Worm (Caenorhabditis elegans): ENCODE data around the gene F42A10.5.

F42A10.5 gene

DNA sequence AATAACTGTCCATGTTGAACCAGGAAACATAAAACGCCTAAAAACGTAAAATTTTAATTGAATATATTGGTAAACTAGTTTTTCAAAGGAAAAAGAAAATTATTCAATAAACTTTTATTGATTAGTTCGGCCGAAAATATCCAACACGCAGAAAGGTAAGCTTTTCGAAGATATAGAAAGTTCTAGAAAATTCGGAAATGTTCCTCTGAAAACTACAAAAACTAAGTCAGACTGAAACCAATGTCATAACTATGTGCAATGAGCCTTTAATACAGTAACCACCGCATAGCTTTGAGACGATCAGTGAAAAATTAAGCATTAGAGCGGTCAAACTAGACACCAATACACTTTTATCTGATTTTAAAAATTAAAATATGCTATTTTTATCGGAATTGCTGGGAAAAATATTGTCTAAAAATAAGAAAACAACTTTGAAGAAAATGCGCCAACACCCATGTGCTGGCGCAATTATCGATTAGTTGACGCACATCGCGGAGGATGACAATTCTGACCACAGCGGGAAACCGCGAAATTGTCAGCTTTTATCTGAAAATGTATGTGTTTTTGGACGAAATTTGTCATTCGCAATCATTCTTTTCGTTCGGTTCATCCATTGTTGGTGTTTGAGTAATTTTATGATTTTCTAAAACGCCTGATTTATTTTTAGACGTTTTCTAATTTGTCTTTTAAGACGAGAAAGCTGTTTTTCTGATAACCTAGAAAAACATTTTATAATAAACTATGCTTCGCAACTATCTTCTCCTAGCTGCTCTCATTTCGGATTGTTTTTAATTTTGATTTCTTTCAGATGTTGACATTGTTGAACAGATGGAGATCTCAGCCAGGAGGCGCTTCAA lies 25.3 kb upstream of the F42A10.5 start, which contains the start of the genes C23G10.7 and rpn-2:
C23G10.7 (minus strand) TSS at position 37 of the 857 bp plus-strand sequence.
rpn-2 (plus strand) TSS at position 807 of the 857 bp plus-strand sequence.
- TF ChIP-seq sptf-1 (tag; optimal IDR thresholded peaks at IDR 0.05) (no peak), ceh-43 (GFP tag; optimal IDR thresholded peaks at IDR 0.05) (no peak), sem-2 (GFP tag; optimal IDR thresholded peaks at IDR 0.05) (no peak), mls-2 (tag; optimal IDR thresholded peaks at IDR 0.05) (no peak), lsy-2 (tag; optimal IDR thresholded peaks at IDR 0.05) (peak; percentile 49), drap-1 (GFP tag; optimal IDR thresholded peaks at IDR 0.05) (no peak), unc-120 (tag; optimal IDR thresholded peaks at IDR 0.05; ENCODE audit: poor library complexity, severe bottlenecking) (peak; percentile 23), mab-5 (tag; optimal IDR thresholded peaks at IDR 0.05) (no peak), ham-2 (GFP tag; optimal IDR thresholded peaks at IDR 0.05) (no peak), nhr-2 (tag; optimal IDR thresholded peaks at IDR 0.05) (no peak), lin-13 (tag; optimal IDR thresholded peaks at IDR 0.05) (no peak), snpc-4 (tag; optimal IDR thresholded peaks at IDR 0.05) (no peak), nhr-12 (tag; optimal IDR thresholded peaks at IDR 0.05) (no peak), blmp-1 (tag; optimal IDR thresholded peaks at IDR 0.05) (no peak), ceh-39 (tag; optimal IDR thresholded peaks at IDR 0.05) (no peak), hlh-1 (tag; optimal IDR thresholded peaks at IDR 0.05) (no peak), ztf-11 (tag; optimal IDR thresholded peaks at IDR 0.05) (no peak), bed-3 (GFP tag; optimal IDR thresholded peaks at IDR 0.05) (no peak), M03D4.4 (tag; optimal IDR thresholded peaks at IDR 0.05) (no peak), pha-4 (tag; optimal IDR thresholded peaks at IDR 0.05) (no peak), mep-1 (tag; optimal IDR thresholded peaks at IDR 0.05) (peak; percentile 34), ceh-83 (GFP tag; optimal IDR thresholded peaks at IDR 0.05) (no peak), tbx-8 (GFP tag; optimal IDR thresholded peaks at IDR 0.05) (no peak), nhr-76 (tag; optimal IDR thresholded peaks at IDR 0.05) (no peak)

DNA sequence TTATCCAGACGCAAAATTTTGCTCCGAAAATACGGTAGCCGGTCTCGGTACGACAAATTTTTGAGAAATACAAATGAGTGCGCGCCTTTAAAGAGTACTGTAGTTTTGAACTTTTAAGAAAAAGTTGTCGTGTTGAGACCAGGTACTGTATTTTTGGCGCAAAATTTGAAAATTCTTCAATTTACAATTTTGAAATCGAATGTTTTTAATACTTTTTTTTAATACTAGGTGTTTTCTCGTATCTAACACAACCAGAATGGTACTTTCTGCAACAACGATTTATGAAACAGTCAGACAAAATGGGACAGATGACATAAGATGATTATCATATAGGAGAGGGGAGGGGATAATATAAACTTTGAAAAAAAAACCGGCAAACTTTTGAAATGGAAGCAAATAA lies 22.4 kb upstream of the F42A10.5 start:
- TF ChIP-seq tbx-8 (GFP tag; optimal IDR thresholded peaks at IDR 0.05) (no peak), ztf-11 (tag; optimal IDR thresholded peaks at IDR 0.05) (no peak), zip-8 (tag; optimal IDR thresholded peaks at IDR 0.05) (no peak), lin-32 (GFP tag; optimal IDR thresholded peaks at IDR 0.05) (no peak), bed-3 (GFP tag; optimal IDR thresholded peaks at IDR 0.05) (no peak)

DNA sequence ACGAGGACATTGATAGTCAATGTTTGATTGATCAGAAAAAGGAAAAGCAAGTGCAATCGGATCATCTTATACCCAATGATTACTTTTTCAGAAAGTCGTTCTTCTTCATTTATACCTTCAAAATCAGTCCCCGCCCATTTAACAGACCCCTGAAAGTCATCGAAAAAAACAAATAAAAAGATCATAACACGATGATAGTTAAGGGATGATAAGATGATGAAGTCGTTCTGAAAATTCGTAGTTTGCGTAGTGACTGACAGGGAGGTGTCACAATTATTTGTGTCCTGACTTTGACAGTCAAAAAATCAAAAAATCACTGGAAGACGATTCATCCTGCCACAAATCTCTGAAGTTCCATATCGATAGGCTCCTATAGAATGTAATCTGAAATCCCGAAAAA lies 21.2 kb upstream of the F42A10.5 start, which contains the start of gene ugt-66:
ugt-66 (minus strand) TSS at position 101 of the 400 bp plus-strand sequence.
- no peak for TF ChIP-seq mls-2 (tag; optimal IDR thresholded peaks at IDR 0.05)
- no peak for TF ChIP-seq lin-13 (tag; optimal IDR thresholded peaks at IDR 0.05)
- no peak for TF ChIP-seq hlh-1 (tag; optimal IDR thresholded peaks at IDR 0.05)
- TF ChIP-seq sptf-1 (tag; optimal IDR thresholded peaks at IDR 0.05), result no peak
- TF ChIP-seq elt-3 (tag; optimal IDR thresholded peaks at IDR 0.05), result no peak
- TF ChIP-seq tbx-8 (GFP tag; optimal IDR thresholded peaks at IDR 0.05), result no peak
- TF ChIP-seq ceh-39 (tag; optimal IDR thresholded peaks at IDR 0.05), result no peak
- TF ChIP-seq ztf-11 (tag; optimal IDR thresholded peaks at IDR 0.05), result no peak
- no peak for TF ChIP-seq nhr-28 (tag; optimal IDR thresholded peaks at IDR 0.05)
- TF ChIP-seq elt-1 (tag; optimal IDR thresholded peaks at IDR 0.05; ENCODE audit: borderline replicate concordance, insufficient read depth), result no peak
- TF ChIP-seq lsy-2 (tag; optimal IDR thresholded peaks at IDR 0.05), result no peak
- no peak for TF ChIP-seq nhr-2 (tag; optimal IDR thresholded peaks at IDR 0.05)
- no peak for TF ChIP-seq blmp-1 (tag; optimal IDR thresholded peaks at IDR 0.05)
- no peak for TF ChIP-seq ceh-43 (GFP tag; optimal IDR thresholded peaks at IDR 0.05)
- no peak for TF ChIP-seq ces-1 (GFP tag; optimal IDR thresholded peaks at IDR 0.05)
- no peak for TF ChIP-seq mep-1 (tag; optimal IDR thresholded peaks at IDR 0.05)
- TF ChIP-seq nhr-76 (tag; optimal IDR thresholded peaks at IDR 0.05), result no peak
- no peak for TF ChIP-seq zip-8 (tag; optimal IDR thresholded peaks at IDR 0.05)
- no peak for TF ChIP-seq cnd-1 (tag; optimal IDR thresholded peaks at IDR 0.05)
- TF ChIP-seq unc-62 (GFP tag; optimal IDR thresholded peaks at IDR 0.05), result no peak

DNA sequence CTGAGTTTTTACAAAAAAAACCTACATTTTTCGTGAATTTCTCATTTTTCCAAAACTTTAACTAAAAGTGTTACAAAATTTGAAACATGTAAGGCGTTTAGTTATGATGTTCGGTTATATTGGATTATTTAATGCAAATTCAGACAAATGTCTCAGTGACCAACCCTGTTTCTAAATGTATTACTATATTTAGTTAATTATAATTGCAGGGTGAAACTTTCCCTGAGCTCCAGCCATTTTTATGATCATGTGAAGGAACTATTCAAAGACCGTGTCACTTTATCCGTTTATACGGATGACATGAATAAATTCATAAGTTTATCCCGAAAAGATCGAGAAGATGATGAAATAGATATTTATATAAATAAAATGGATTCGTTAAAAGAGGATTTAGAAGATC lies 17.5 kb upstream of the F42A10.5 start, which contains the start of gene C23G10.5:
C23G10.5 (plus strand) TSS at position 301 of the 400 bp plus-strand sequence.
- TF ChIP-seq nhr-2 (tag; optimal IDR thresholded peaks at IDR 0.05), result no peak
- TF ChIP-seq elt-1 (tag; optimal IDR thresholded peaks at IDR 0.05; ENCODE audit: borderline replicate concordance, insufficient read depth), result peak; percentile 48
- no peak for TF ChIP-seq ztf-11 (tag; optimal IDR thresholded peaks at IDR 0.05)
- no peak for TF ChIP-seq snpc-4 (tag; optimal IDR thresholded peaks at IDR 0.05)
- no peak for TF ChIP-seq cnd-1 (tag; optimal IDR thresholded peaks at IDR 0.05)
- no peak for TF ChIP-seq sem-2 (GFP tag; optimal IDR thresholded peaks at IDR 0.05)
- TF ChIP-seq nhr-28 (tag; optimal IDR thresholded peaks at IDR 0.05), result no peak
- no peak for TF ChIP-seq sptf-1 (tag; optimal IDR thresholded peaks at IDR 0.05)
